Worm (Caenorhabditis elegans): ENCODE data around the gene snu-66.

Gene snu-66

ce11 chrV:7558693-7559092, 16.8 kb downstream of the snu-66 start, which contains the start of gene ets-7:
ets-7 (minus strand) TSS chrV:7558793.
- TF ChIP-seq flt-1 (GFP tag; IDR thresholded peaks at IDR 0.05) (no peak), cog-1 (tag; optimal IDR thresholded peaks at IDR 0.05) (no peak)

DNA sequence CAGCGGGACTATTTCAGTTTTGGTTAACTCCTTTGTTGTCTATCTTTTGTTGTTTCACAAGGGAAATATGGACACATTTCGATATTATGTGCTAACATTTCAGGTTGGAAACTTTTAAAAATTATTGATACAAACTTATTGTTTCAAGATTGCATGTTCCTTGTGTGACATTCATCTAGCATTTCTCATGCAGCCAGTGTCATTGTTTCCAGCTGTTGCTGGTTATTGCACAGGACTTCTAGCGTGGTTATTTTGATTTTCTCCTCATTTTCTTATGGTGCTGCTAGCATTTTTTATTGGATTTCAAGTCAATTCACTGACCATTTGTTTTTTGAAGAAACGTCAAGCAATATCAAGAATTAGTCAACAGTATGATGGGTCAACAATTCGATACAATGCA, 19.6 kb downstream of the snu-66 start:
- TF ChIP-seq ref-1 (GFP tag; conservative IDR thresholded peaks at IDR 0.05) (no peak), T22C8.4 (GFP tag; IDR thresholded peaks at IDR 0.05) (no peak), ztf-23 (GFP tag; IDR thresholded peaks at IDR 0.05) (no peak)

DNA sequence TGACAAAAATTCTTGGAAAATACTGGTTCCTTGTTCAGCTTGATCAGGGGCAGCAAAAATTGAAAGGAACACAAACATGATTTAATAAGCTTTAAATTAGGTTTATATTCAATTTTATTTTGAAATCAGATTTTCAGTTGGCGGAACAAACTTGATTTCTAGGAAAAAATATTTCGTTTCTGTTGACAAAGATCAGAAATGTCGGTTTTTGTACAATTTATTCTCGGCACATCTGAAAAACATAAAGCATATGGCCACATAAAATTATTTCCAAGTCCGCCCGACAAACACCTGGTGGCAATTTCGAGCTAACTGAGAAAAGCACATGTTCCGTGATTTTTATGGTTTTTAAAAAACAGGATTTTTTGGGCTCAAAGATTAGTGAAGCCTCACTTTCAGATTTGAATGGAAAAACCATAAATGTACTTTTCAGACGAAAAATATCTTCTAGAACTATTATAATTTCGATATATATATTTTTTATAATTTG, 21.6 kb downstream of the snu-66 start, which contains the start of gene ttr-10:
ttr-10 (minus strand) TSS at position 51 of the 490 bp plus-strand sequence.
- TF ChIP-seq klf-2 (GFP tag; conservative IDR thresholded peaks at IDR 0.05): no peak
- no peak for TF ChIP-seq cog-1 (tag; optimal IDR thresholded peaks at IDR 0.05)
- TF ChIP-seq ztf-29 (GFP tag; IDR thresholded peaks at IDR 0.05): no peak
- TF ChIP-seq ref-1 (GFP tag; conservative IDR thresholded peaks at IDR 0.05): no peak
- TF ChIP-seq flt-1 (GFP tag; IDR thresholded peaks at IDR 0.05): no peak
- no peak for TF ChIP-seq T22C8.4 (GFP tag; IDR thresholded peaks at IDR 0.05)
- TF ChIP-seq tab-1 (GFP tag; IDR thresholded peaks at IDR 0.05): no peak
- no peak for TF ChIP-seq med-1 (GFP tag; optimal IDR thresholded peaks at IDR 0.05; ENCODE audit: insufficient read depth)
- TF ChIP-seq ztf-23 (GFP tag; IDR thresholded peaks at IDR 0.05): no peak

- TF ChIP-seq T22C8.4 (GFP tag; IDR thresholded peaks at IDR 0.05) (no peak), cog-1 (tag; optimal IDR thresholded peaks at IDR 0.05) (no peak), klf-2 (GFP tag; conservative IDR thresholded peaks at IDR 0.05) (no peak), ref-1 (GFP tag; conservative IDR thresholded peaks at IDR 0.05) (no peak), flt-1 (GFP tag; IDR thresholded peaks at IDR 0.05) (no peak), tab-1 (GFP tag; IDR thresholded peaks at IDR 0.05) (no peak), ztf-23 (GFP tag; IDR thresholded peaks at IDR 0.05) (no peak), med-1 (GFP tag; optimal IDR thresholded peaks at IDR 0.05; ENCODE audit: insufficient read depth) (no peak), ztf-29 (GFP tag; IDR thresholded peaks at IDR 0.05) (no peak)
Measured at ce11 chrV:7551821-7552220, 23.6 kb downstream of the snu-66 start, which contains the start of gene F19F10.3. F19F10.3 (plus strand) TSS chrV:7552121.

DNA sequence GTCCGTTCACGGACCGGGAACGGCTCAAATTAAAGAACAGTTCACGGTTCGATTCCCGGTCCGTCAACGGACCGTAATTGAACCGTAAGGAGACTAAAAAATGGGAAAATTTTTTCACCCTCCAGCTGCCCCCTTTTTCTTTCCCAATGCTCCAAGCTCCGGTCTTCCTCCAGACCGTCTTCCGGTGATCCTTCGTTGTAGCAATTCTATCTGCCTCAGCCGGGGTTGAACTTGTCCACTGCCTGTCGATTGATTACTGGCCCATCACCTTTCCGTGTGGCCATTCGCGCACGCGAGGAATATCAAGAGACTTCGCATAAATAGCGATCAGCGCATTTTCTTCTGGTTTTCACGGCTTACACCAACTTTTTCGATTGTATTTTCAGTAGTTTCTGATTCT, 27.0 kb downstream of the snu-66 start:
- TF ChIP-seq klf-2 (GFP tag; conservative IDR thresholded peaks at IDR 0.05): peak; percentile 59; the same call in 1 of the 2 replicates
- TF ChIP-seq ztf-23 (GFP tag; IDR thresholded peaks at IDR 0.05): peak; percentile 81
- TF ChIP-seq tab-1 (GFP tag; IDR thresholded peaks at IDR 0.05): peak; percentile 79
- TF ChIP-seq flt-1 (GFP tag; IDR thresholded peaks at IDR 0.05): peak; percentile 89

DNA sequence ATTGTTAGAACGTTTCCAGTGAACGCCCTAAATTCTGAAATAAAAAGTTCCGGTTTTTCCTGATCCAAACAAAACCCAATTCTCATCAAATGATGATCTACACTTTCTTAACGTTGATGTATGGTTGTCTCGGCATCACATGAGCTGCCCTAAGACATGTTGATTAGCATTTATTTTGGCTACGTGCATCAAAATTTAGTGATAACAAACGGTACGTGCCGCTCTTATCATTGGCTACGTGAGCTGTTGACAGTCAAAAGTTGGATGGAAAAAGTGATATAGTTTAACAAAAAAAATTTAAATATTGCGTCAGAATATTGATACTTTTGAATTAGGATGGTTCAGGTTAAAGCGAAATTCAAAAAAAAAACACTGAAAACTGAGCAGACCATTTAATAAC, 27.5 kb downstream of the snu-66 start:
- TF ChIP-seq tab-1 (GFP tag; IDR thresholded peaks at IDR 0.05) (no peak), ztf-29 (GFP tag; IDR thresholded peaks at IDR 0.05) (no peak)

ce11 chrV:7547479-7547878, 28.0 kb downstream of the snu-66 start, which contains the start of gene ftn-1:
ftn-1 (minus strand) TSS chrV:7547579.
- TF ChIP-seq tab-1 (GFP tag; IDR thresholded peaks at IDR 0.05): no peak
- no peak for TF ChIP-seq klf-2 (GFP tag; conservative IDR thresholded peaks at IDR 0.05)
- TF ChIP-seq med-1 (GFP tag; optimal IDR thresholded peaks at IDR 0.05; ENCODE audit: insufficient read depth): no peak
- TF ChIP-seq ztf-23 (GFP tag; IDR thresholded peaks at IDR 0.05): no peak
- no peak for TF ChIP-seq ztf-29 (GFP tag; IDR thresholded peaks at IDR 0.05)
- TF ChIP-seq ref-1 (GFP tag; conservative IDR thresholded peaks at IDR 0.05): no peak
- no peak for TF ChIP-seq flt-1 (GFP tag; IDR thresholded peaks at IDR 0.05)
- TF ChIP-seq cog-1 (tag; optimal IDR thresholded peaks at IDR 0.05): no peak
- TF ChIP-seq T22C8.4 (GFP tag; IDR thresholded peaks at IDR 0.05): no peak

ce11 chrV:7545187-7545586, 30.3 kb downstream of the snu-66 start, which contains the start of the genes C54F6.19 and nhx-3:
C54F6.19 (plus strand) TSS chrV:7545487.
nhx-3 (minus strand) TSS chrV:7545523.
- TF ChIP-seq ztf-23 (GFP tag; IDR thresholded peaks at IDR 0.05) (no peak), flt-1 (GFP tag; IDR thresholded peaks at IDR 0.05) (no peak), ztf-29 (GFP tag; IDR thresholded peaks at IDR 0.05) (no peak), ref-1 (GFP tag; conservative IDR thresholded peaks at IDR 0.05) (no peak), klf-2 (GFP tag; conservative IDR thresholded peaks at IDR 0.05) (no peak), cog-1 (tag; optimal IDR thresholded peaks at IDR 0.05) (no peak), tab-1 (GFP tag; IDR thresholded peaks at IDR 0.05) (no peak), T22C8.4 (GFP tag; IDR thresholded peaks at IDR 0.05) (no peak), med-1 (GFP tag; optimal IDR thresholded peaks at IDR 0.05; ENCODE audit: insufficient read depth) (no peak)

DNA sequence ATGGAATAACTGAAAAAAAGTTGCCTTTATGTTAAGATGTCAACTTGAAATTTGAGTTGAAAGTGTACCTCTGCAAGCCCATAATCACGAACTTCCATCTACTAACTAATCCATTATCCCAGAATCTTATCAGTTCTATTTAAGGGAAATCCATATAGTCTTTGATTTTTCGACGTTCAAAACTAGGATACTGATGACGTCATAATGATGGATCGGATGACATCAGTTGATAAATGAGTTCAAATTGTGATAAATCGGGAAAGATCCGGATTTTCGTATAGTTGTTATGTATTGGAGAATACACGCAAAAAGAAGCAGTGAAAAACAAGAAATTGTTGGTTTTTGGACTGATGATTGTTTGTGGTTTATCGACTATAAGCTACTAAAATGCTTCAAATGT, 31.7 kb downstream of the snu-66 start:
- TF ChIP-seq klf-2 (GFP tag; conservative IDR thresholded peaks at IDR 0.05) (no peak), T22C8.4 (GFP tag; IDR thresholded peaks at IDR 0.05) (no peak), cog-1 (tag; optimal IDR thresholded peaks at IDR 0.05) (no peak), ztf-23 (GFP tag; IDR thresholded peaks at IDR 0.05) (no peak)

ce11 chrV:7539015-7539414, 36.5 kb downstream of the snu-66 start, which contains the start of gene srh-268:
srh-268 (plus strand) TSS chrV:7539315.
- TF ChIP-seq ztf-23 (GFP tag; IDR thresholded peaks at IDR 0.05) (no peak), ref-1 (GFP tag; conservative IDR thresholded peaks at IDR 0.05) (no peak), tab-1 (GFP tag; IDR thresholded peaks at IDR 0.05) (no peak), cog-1 (tag; optimal IDR thresholded peaks at IDR 0.05) (no peak), klf-2 (GFP tag; conservative IDR thresholded peaks at IDR 0.05) (no peak), T22C8.4 (GFP tag; IDR thresholded peaks at IDR 0.05) (no peak), ztf-29 (GFP tag; IDR thresholded peaks at IDR 0.05) (no peak), med-1 (GFP tag; optimal IDR thresholded peaks at IDR 0.05; ENCODE audit: insufficient read depth) (no peak), flt-1 (GFP tag; IDR thresholded peaks at IDR 0.05) (no peak)

DNA sequence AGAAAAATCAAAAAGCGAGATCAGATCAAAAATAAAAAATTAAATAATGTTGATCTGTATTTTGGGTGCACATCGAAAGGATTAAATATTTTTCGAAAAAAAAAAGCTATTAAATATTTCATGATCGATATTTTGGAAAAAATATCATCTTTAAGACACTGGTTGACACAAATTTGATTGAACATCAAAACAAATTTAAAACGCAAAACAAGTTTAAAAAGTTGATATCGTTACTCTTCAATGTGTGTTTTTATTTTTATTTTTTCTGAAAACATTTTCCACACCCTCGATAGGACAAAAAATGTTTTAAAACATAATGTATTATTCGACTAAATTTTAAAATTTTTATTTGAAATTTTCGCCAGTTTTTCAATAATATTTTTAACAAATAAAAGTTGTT, 37.5 kb downstream of the snu-66 start, which contains the start of gene C54F6.12:
C54F6.12 (minus strand) TSS at position 101 of the 400 bp plus-strand sequence.
- TF ChIP-seq ztf-29 (GFP tag; IDR thresholded peaks at IDR 0.05) (no peak), flt-1 (GFP tag; IDR thresholded peaks at IDR 0.05) (no peak), ref-1 (GFP tag; conservative IDR thresholded peaks at IDR 0.05) (no peak), klf-2 (GFP tag; conservative IDR thresholded peaks at IDR 0.05) (no peak), cog-1 (tag; optimal IDR thresholded peaks at IDR 0.05) (no peak), T22C8.4 (GFP tag; IDR thresholded peaks at IDR 0.05) (no peak), ztf-23 (GFP tag; IDR thresholded peaks at IDR 0.05) (no peak), med-1 (GFP tag; optimal IDR thresholded peaks at IDR 0.05; ENCODE audit: insufficient read depth) (no peak), tab-1 (GFP tag; IDR thresholded peaks at IDR 0.05) (no peak)

Measured in whole organism, midembryonic.